Fruit fly (Drosophila melanogaster) S2 (cell line): Measurements from ENCODE around the gene mTerf5.

Experiments
- CG8478 ChIP-seq: fragments of >200 bp; optimal IDR thresholded peaks from 2 replicates; lab custom pipeline; 2018
- CTCF ChIP-seq, 2 experiments: fragments of >200 bp; optimal IDR thresholded peaks; 2 replicates each; lab custom pipeline; 2018

The mTerf5 gene

dm6 chr3R:18244171-18245043 is 20.9 kb upstream of the mTerf5 start:
- no peak for TF ChIP-seq CTCF (optimal IDR thresholded peaks at IDR 0.05; lab: Kevin White, UChicago)
- TF ChIP-seq CG8478: peak; percentile 33

dm6 chr3R:18243718-18244170 is 20.3 kb upstream of the mTerf5 start:
- no peak for TF ChIP-seq CTCF (optimal IDR thresholded peaks at IDR 0.05; lab: Kevin White, UChicago)
- TF ChIP-seq CG8478: no peak

- no peak for TF ChIP-seq CG8478
- TF ChIP-seq CTCF (optimal IDR thresholded peaks at IDR 0.05; lab: Kevin White, UChicago): no peak
Measured at dm6 chr3R:18243000-18243399, 19.5 kb upstream of the mTerf5 start.

DNA sequence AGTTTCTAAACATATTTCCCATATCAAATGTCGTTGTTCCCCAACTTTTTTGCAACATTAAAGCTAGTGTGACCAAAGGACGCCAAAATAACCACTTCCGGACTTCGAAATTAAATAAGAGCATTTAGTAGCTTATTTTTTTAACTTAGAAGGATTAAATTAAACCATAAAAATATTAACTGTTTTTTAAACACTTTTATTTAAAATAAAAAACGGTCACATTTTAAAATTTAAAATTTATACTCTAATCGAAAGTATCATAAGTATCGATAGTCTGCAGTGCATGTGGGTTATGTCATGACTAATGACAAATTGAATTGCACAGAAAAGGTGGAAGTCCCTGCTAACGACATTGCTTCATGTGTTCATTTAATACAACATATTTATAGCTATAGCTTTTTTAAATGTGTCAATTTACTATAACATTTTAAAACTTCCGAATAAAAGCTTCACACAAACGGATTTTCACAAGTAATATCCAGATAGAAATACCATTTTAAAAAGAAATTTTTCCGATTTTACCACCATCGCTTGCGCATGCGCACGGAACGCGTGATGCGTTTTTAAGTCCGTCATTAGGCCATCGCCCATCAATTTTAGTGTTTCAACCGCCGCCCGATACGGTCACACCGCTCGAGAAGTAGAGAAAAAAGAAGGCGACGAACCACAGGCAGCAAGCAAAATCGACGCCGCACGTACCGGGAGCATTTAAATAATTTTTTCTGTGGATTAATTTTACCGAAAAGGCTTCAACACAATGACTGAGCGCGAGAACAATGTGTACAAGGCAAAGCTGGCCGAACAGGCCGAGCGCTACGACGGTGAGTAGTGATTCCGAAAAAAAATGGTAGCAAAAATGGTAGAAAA is 18.8 kb upstream of the mTerf5 start, which contains the start of the genes CG7156 and 14-3-3epsilon:
Gene CG7156 (minus strand): TSS at position 71 of the 867 bp plus-strand sequence.
Gene 14-3-3epsilon (plus strand): TSS at position 443 of the 867 bp plus-strand sequence.
- TF ChIP-seq CTCF (optimal IDR thresholded peaks at IDR 0.05; lab: Kevin White, UChicago) (peak in 1 of 2 experiments; percentile 8), CG8478 (no peak)

DNA sequence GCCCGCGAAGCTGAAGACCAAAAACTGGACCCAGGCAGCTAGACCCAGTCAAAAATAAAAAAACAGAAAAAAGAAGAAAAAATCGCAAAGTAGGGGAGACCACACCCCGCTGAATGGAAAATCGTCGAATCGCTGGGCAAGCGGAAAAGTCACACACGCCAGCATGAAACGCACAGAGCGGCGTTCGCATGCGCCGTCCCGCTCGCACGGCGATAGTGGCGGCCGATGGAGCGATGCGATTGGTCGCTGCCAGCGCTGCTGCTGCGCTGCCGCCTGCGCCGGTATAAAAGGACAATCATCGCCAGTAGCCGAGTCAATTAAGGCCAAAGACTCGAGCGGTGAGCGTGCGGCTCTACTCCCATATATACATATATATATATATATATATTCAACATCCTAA is 12.4 kb upstream of the mTerf5 start, which contains the start of gene repo:
Gene repo (plus strand): TSS at position 314 of the 400 bp plus-strand sequence.
- TF ChIP-seq CTCF (optimal IDR thresholded peaks at IDR 0.05; lab: Kevin White, UChicago) (no peak), CG8478 (no peak)

DNA sequence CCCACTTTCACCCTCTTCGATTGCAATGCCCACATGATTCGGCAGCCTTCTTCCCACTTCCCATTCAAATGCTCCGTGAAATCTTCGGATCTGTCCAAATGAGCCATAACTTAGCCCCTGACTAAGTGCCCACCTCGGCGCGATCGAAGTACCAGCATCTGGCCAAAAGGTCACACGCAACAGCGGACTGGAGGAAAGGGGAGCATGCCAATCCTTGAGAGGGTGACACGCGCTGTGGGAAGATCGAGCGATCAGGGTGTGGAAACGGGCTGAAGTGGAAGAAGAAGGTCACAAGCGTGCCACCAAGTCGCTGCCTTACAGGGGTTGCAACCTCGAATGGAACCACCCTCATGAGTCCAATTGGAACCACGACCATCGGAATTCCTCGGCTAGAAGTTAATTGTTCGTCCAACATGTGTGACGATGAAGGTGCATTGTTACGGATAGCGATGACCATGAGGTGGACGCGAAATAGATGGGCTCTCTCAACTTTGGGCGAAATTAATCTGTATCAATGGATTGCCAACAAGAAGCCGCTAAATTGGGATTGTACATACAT is 11.3 kb upstream of the mTerf5 start:
- TF ChIP-seq CG8478 (no peak), CTCF (optimal IDR thresholded peaks at IDR 0.05; lab: Kevin White, UChicago) (no peak)

dm6 chr3R:18232187-18232586 is 8.7 kb upstream of the mTerf5 start:
- TF ChIP-seq CTCF (optimal IDR thresholded peaks at IDR 0.05; lab: Kevin White, UChicago) (no peak), CG8478 (no peak)

- TF ChIP-seq CG8478 (no peak), CTCF (optimal IDR thresholded peaks at IDR 0.05; lab: Kevin White, UChicago) (no peak)
Measured at dm6 chr3R:18230229-18230628, 6.7 kb upstream of the mTerf5 start.

DNA sequence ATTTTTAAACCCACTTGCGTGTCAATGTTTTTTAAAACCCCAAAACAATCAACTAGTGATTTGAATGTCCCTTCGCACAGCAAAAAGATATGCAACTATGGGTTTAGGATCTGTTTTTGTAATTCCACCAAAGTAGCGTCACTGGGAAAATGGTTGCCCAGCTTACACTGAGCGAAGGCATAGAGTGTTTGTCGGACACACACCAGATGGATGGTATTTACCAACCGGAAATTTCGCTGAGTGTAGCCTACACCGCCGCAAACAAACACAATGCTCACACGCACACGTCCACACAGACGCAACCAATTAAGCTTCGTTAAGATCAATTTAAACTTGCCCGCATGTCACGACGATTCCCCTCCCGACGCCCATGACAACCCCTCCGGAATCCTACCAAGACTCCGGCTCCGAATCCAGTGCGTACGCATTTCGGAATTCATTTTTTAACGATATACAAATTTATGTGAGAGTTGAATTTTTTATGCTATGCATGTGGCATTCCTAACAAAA is 5.3 kb upstream of the mTerf5 start:
- TF ChIP-seq CTCF (optimal IDR thresholded peaks at IDR 0.05; lab: Kevin White, UChicago) (no peak), CG8478 (no peak)

dm6 chr3R:18227385-18227784 is 3.9 kb upstream of the mTerf5 start:
- TF ChIP-seq CTCF (optimal IDR thresholded peaks at IDR 0.05; lab: Kevin White, UChicago): no peak

DNA sequence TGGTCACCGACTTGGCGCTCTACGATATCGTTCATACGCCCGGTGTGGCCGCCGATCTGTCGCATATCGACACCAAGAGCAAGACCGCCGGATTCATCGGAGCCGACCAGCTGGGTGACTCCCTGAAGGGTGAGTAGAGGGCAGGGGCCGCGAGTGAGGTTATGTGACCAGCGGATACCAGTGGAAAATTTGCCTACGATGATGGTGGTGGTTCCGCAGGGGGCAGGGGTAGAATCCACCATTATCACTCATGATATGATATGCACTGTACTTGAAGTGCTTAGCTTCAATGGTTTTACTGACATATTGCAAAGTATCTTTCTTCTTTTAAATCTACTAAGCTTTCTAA is 3.3 kb upstream of the mTerf5 start:
- TF ChIP-seq CTCF (optimal IDR thresholded peaks at IDR 0.05; lab: Kevin White, UChicago): no peak
- TF ChIP-seq CG8478: no peak

- TF ChIP-seq CTCF (optimal IDR thresholded peaks at IDR 0.05; lab: Kevin White, UChicago) (no peak), CG8478 (no peak)
Measured at dm6 chr3R:18226043-18226808, 2.7 kb upstream of the mTerf5 start, which contains the start of the genes CG7168 and Mdh2. TSS of gene CG7168 (minus strand) at chr3R:18226082. TSS of gene Mdh2 (plus strand) at chr3R:18226396.

- TF ChIP-seq CTCF (optimal IDR thresholded peaks at IDR 0.05; lab: Kevin White, UChicago): no peak
- TF ChIP-seq CG8478: no peak
Measured at dm6 chr3R:18220211-18220749, 3.2 kb downstream of the mTerf5 start, which contains the start of the genes CG7988 and CG7183. TSS of gene CG7988 (plus strand) at chr3R:18220526. TSS of gene CG7183 (minus strand) at chr3R:18220699.

dm6 chr3R:18215900-18216299 is 7.6 kb downstream of the mTerf5 start, which contains the start of gene CG14314:
TSS of gene CG14314 (plus strand) at chr3R:18216142.
- TF ChIP-seq CG8478: no peak
- TF ChIP-seq CTCF (optimal IDR thresholded peaks at IDR 0.05; lab: Kevin White, UChicago): no peak
